Worm (Caenorhabditis elegans) whole organism, L4 larva: ENCODE measurements around the gene act-2.

Experiments
- D1046.2 ChIP-seq: fragments of 200-800 bp; sonication (Bioruptor generic); IDR thresholded peaks from 2 replicates; pipeline ENCODE4 v1.3.6; 2022; ENCODE audit warnings: missing genetic modification characterization, missing compliant biosample characterization
- F10B5.3 ChIP-seq: sonication (generic microtip); optimal IDR thresholded peaks from 2 replicates; lab custom pipeline; 2016; ENCODE audit warnings: mild to moderate bottlenecking, missing genetic modification characterization, missing compliant biosample characterization
- F37D6.2 ChIP-seq: sonication (generic microtip); optimal IDR thresholded peaks from 2 replicates; lab custom pipeline; 2016; ENCODE audit warnings: mild to moderate bottlenecking, missing genetic modification characterization, missing compliant biosample characterization
- Y5F2A.4 ChIP-seq: fragments of 200-800 bp; sonication (Bioruptor generic); optimal IDR thresholded peaks from 2 replicates; lab custom pipeline; 2018; ENCODE audit warnings: mild to moderate bottlenecking, missing genetic modification characterization, missing compliant biosample characterization
- aha-1 ChIP-seq: fragments of 150-350 bp; peaks from one replicate; lab custom pipeline; 2014; ENCODE audit warnings: missing biosample characterization, missing genetic modification characterization
- ama-1 ChIP-seq: fragments of 150-350 bp; optimal IDR thresholded peaks from 2 replicates; lab custom pipeline; 2014; ENCODE audit warnings: inconsistent platforms, mixed read lengths
- ceh-82 ChIP-seq: sonication (generic microtip); optimal IDR thresholded peaks from 2 replicates; lab custom pipeline; 2017; ENCODE audit warnings: missing biosample characterization, missing genetic modification characterization
- daf-16 ChIP-seq, 3 experiments: sonication (generic microtip); optimal IDR thresholded peaks; 2 replicates each; lab custom pipeline; 2016 to 2017; ENCODE audit warnings: missing genetic modification characterization in 3 of 3, missing genetic modification reagents in 3 of 3, mild to moderate bottlenecking in 2 of 3, missing compliant biosample characterization in 2 of 3, missing biosample characterization in 1 of 3, moderate library complexity in 1 of 3
- duxl-1 ChIP-seq: sonication (generic microtip); optimal IDR thresholded peaks from 2 replicates; lab custom pipeline; 2016; ENCODE audit warnings: mild to moderate bottlenecking, missing genetic modification characterization, moderate library complexity, missing compliant biosample characterization; ENCODE audit not compliant: poor library complexity
- hlh-11 ChIP-seq: fragments of 200-800 bp; sonication (Bioruptor generic); optimal IDR thresholded peaks from 2 replicates; lab custom pipeline; 2018; ENCODE audit warnings: mild to moderate bottlenecking, missing genetic modification characterization, missing compliant biosample characterization
- lim-7 ChIP-seq: fragments of 200-800 bp; sonication (Bioruptor generic); IDR thresholded peaks from 2 replicates; pipeline ENCODE4 v1.3.6; 2022; ENCODE audit warnings: missing genetic modification characterization, missing compliant biosample characterization
- lin-15B ChIP-seq: fragments of 150-350 bp; sonication (generic microtip); optimal IDR thresholded peaks from 3 replicates; lab custom pipeline; 2014; ENCODE audit warnings: missing biosample characterization, missing genetic modification characterization
- lin-29 ChIP-seq: fragments of 200-800 bp; sonication (Bioruptor generic); IDR thresholded peaks from 2 replicates; pipeline ENCODE4 v1.3.6; 2022; ENCODE audit warnings: missing genetic modification reagents, missing genetic modification characterization, missing compliant biosample characterization
- lir-3 ChIP-seq: sonication (generic microtip); optimal IDR thresholded peaks from 2 replicates; lab custom pipeline; 2016; ENCODE audit warnings: mild to moderate bottlenecking, missing genetic modification characterization, missing compliant biosample characterization
- lsy-2 ChIP-seq, 2 experiments: fragments of 150-350 bp in 1 of 2; sonication (generic microtip) in 1 of 2; optimal IDR thresholded peaks; 2 replicates each; lab custom pipeline; 2014 to 2017; ENCODE audit warnings: missing biosample characterization in 2 of 2, missing genetic modification characterization in 2 of 2
- madf-5 ChIP-seq, 2 experiments: fragments of 200-800 bp; sonication (Bioruptor generic); IDR thresholded peaks; 2 replicates each; pipeline ENCODE4 v1.3.6; 2022; ENCODE audit warnings: missing compliant biosample characterization in 2 of 2, missing genetic modification characterization in 2 of 2
- mdt-29 ChIP-seq: fragments of 200-800 bp; sonication (Bioruptor generic); IDR thresholded peaks from 2 replicates; pipeline ENCODE4 v1.3.6; 2022; ENCODE audit warnings: missing genetic modification reagents, missing genetic modification characterization, missing compliant biosample characterization
- nhr-11 ChIP-seq: fragments of 150-350 bp; optimal IDR thresholded peaks from 2 replicates; lab custom pipeline; 2014; ENCODE audit warnings: missing biosample characterization, missing genetic modification characterization
- nhr-25 ChIP-seq: sonication (generic microtip); optimal IDR thresholded peaks from 2 replicates; lab custom pipeline; 2017; ENCODE audit warnings: missing genetic modification characterization, mild to moderate bottlenecking, missing compliant biosample characterization, antibody characterized with exemption, moderate library complexity, borderline replicate concordance; ENCODE audit not compliant: insufficient read depth
- nhr-28 ChIP-seq: fragments of 150-350 bp; optimal IDR thresholded peaks from 2 replicates; lab custom pipeline; 2014; ENCODE audit warnings: missing biosample characterization, missing genetic modification characterization
- nhr-42 ChIP-seq: fragments of 200-800 bp; sonication (Bioruptor generic); IDR thresholded peaks from 2 replicates; pipeline ENCODE4 v1.3.6; 2022; ENCODE audit warnings: missing genetic modification characterization, missing compliant biosample characterization
- nhr-48 ChIP-seq: sonication (generic microtip); optimal IDR thresholded peaks from 2 replicates; lab custom pipeline; 2016; ENCODE audit warnings: mild to moderate bottlenecking, missing genetic modification characterization, missing compliant biosample characterization
- nhr-6 ChIP-seq: fragments of 150-350 bp; optimal IDR thresholded peaks from 2 replicates; lab custom pipeline; 2014; ENCODE audit warnings: missing biosample characterization, missing genetic modification characterization
- nhr-76 ChIP-seq: fragments of 150-350 bp; optimal IDR thresholded peaks from 2 replicates; lab custom pipeline; 2014; ENCODE audit warnings: missing biosample characterization, missing genetic modification characterization
- nhr-77 ChIP-seq: fragments of 150-350 bp; optimal IDR thresholded peaks from 2 replicates; lab custom pipeline; 2014; ENCODE audit warnings: missing biosample characterization, missing genetic modification characterization
- pqm-1 ChIP-seq: sonication (generic microtip); optimal IDR thresholded peaks from 2 replicates; lab custom pipeline; 2017; ENCODE audit warnings: missing biosample characterization, missing genetic modification characterization
- rbr-2 ChIP-seq: sonication (generic microtip); optimal IDR thresholded peaks from 2 replicates; lab custom pipeline; 2016; ENCODE audit warnings: missing genotype, missing genetic modification characterization, missing compliant biosample characterization
- saeg-2 ChIP-seq: fragments of 200-800 bp; sonication (Bioruptor generic); IDR thresholded peaks from 2 replicates; pipeline ENCODE4 v1.3.6; 2022; ENCODE audit warnings: missing genetic modification reagents, missing genetic modification characterization, missing compliant biosample characterization
- set-16 ChIP-seq: fragments of 200-800 bp; sonication (Bioruptor generic); IDR thresholded peaks from 2 replicates; pipeline ENCODE4 v1.3.6; 2022; ENCODE audit warnings: missing genetic modification reagents, missing genetic modification characterization, missing compliant biosample characterization
- snpc-1.2 ChIP-seq: fragments of 200-800 bp; sonication (Bioruptor generic); IDR thresholded peaks from 2 replicates; pipeline ENCODE4 v1.3.6; 2022; ENCODE audit warnings: missing genetic modification reagents, missing genetic modification characterization, missing compliant biosample characterization
- spr-1 ChIP-seq: sonication (generic microtip); optimal IDR thresholded peaks from 2 replicates; lab custom pipeline; 2016; ENCODE audit warnings: mild to moderate bottlenecking, missing genetic modification characterization, missing compliant biosample characterization
- spr-3 ChIP-seq: fragments of 200-800 bp; sonication (Bioruptor generic); optimal IDR thresholded peaks from 2 replicates; lab custom pipeline; 2018; ENCODE audit warnings: mild to moderate bottlenecking, missing genetic modification characterization, missing compliant biosample characterization
- tag-97 ChIP-seq: fragments of 200-800 bp; sonication (Bioruptor generic); IDR thresholded peaks from 2 replicates; pipeline ENCODE4 v1.3.6; 2022; ENCODE audit warnings: missing genetic modification characterization, missing compliant biosample characterization
- unc-39 ChIP-seq: sonication (generic microtip); optimal IDR thresholded peaks from 2 replicates; lab custom pipeline; 2017; ENCODE audit warnings: missing biosample characterization, missing genetic modification characterization
- unc-62 ChIP-seq, 3 experiments: fragments of 150-350 bp in 1 of 3; sonication (generic microtip); optimal IDR thresholded peaks in 2 of 3; peaks in 1 of 3; 1 replicate in 1 of 3; 2 replicates in 2 of 3; lab custom pipeline; 2014 to 2017; ENCODE audit warnings: missing biosample characterization in 3 of 3, missing genetic modification characterization in 3 of 3, missing genetic modification reagents in 3 of 3, missing genotype in 1 of 3
- zag-1 ChIP-seq: fragments of 150-350 bp; optimal IDR thresholded peaks from 2 replicates; lab custom pipeline; 2014; ENCODE audit warnings: missing biosample characterization, missing genetic modification characterization
- zfp-2 ChIP-seq: sonication (generic microtip); optimal IDR thresholded peaks from 2 replicates; lab custom pipeline; 2016; ENCODE audit warnings: mild to moderate bottlenecking, missing genetic modification characterization, missing compliant biosample characterization
- zfp-3 ChIP-seq: fragments of 200-800 bp; sonication (Bioruptor generic); conservative IDR thresholded peaks from 2 replicates; pipeline ENCODE4 v1.3.6; 2022; ENCODE audit warnings: missing genetic modification reagents, missing genetic modification characterization, missing compliant biosample characterization
- ztf-11 ChIP-seq: fragments of 150-350 bp; optimal IDR thresholded peaks from 2 replicates; lab custom pipeline; 2014; ENCODE audit warnings: missing biosample characterization, missing genetic modification characterization

act-2 gene

ce11 chrV:11069277-11069676 is 8.7 kb downstream of the act-2 start, which contains the start of gene T04C12.8 (continued):
- TF ChIP-seq zfp-3 (no peak), set-16 (GFP tag; lab: Robert Waterston, UW) (no peak), nhr-11 (tag; lab: Kevin White, UChicago) (no peak), ama-1 (no peak), lsy-2 (tag; optimal IDR thresholded peaks at IDR 0.05; lab: Kevin White, UChicago) (peak in 1 of 2 experiments; percentile 53), nhr-6 (no peak), nhr-48 (tag; lab: Kevin White, UChicago) (peak; percentile 21), nhr-76 (no peak), lin-29 (GFP tag; lab: Robert Waterston, UW) (no peak), mdt-29 (GFP tag; lab: Robert Waterston, UW) (no peak), nhr-25 (tag; lab: Kevin White, UChicago) (no peak), tag-97 (GFP tag; lab: Robert Waterston, UW) (no peak), nhr-77 (tag; lab: Kevin White, UChicago) (peak; percentile 92), lir-3 (tag; lab: Kevin White, UChicago) (no peak), snpc-1.2 (no peak), zfp-2 (tag; lab: Kevin White, UChicago) (no peak), spr-3 (GFP tag; lab: Kevin White, UChicago) (no peak), pqm-1 (tag; lab: Kevin White, UChicago) (peak; percentile 94), saeg-2 (GFP tag; lab: Robert Waterston, UW) (peak; percentile 65; the same call in 1 of the 2 replicates), Y5F2A.4 (GFP tag; lab: Kevin White, UChicago) (no peak), F10B5.3 (no peak), hlh-11 (peak; percentile 91), ztf-11 (no peak), spr-1 (no peak), nhr-28 (tag; lab: Kevin White, UChicago) (peak; percentile 86), lin-15B (tag; lab: Kevin White, UChicago) (no peak)

- TF ChIP-seq F37D6.2 (tag; lab: Kevin White, UChicago) (no peak), unc-39 (tag; lab: Kevin White, UChicago) (no peak), pqm-1 (tag; lab: Kevin White, UChicago) (no peak), lim-7 (GFP tag; lab: Robert Waterston, UW) (no peak), zag-1 (no peak), nhr-42 (GFP tag; lab: Robert Waterston, UW) (no peak), ceh-82 (tag; lab: Kevin White, UChicago) (no peak), madf-5 (GFP tag; IDR thresholded peaks at IDR 0.05; lab: Robert Waterston, UW) (no peak), duxl-1 (no peak), rbr-2 (tag; lab: Kevin White, UChicago) (no peak)
Observed at ce11 chrV:11065513-11065912, 12.4 kb downstream of the act-2 start, which contains the start of gene nlp-80. nlp-80 (minus strand) TSS chrV:11065613.

- no peak for TF ChIP-seq lsy-2 (tag; optimal IDR thresholded peaks at IDR 0.05; lab: Kevin White, UChicago)
- TF ChIP-seq unc-62 (GFP tag; optimal IDR thresholded peaks at IDR 0.05 in 1 of 2; lab: Kevin White, UChicago): peak in 1 of 2 experiments; percentile 4
- TF ChIP-seq unc-62 (tag; optimal IDR thresholded peaks at IDR 0.05; lab: Kevin White, UChicago): no peak
- TF ChIP-seq daf-16 (GFP tag; optimal IDR thresholded peaks at IDR 0.05; lab: Kevin White, UChicago): no peak
- TF ChIP-seq daf-16 (tag; optimal IDR thresholded peaks at IDR 0.05; lab: Kevin White, UChicago): no peak
- TF ChIP-seq aha-1 (tag; lab: Kevin White, UChicago): peak; percentile 23
- TF ChIP-seq D1046.2: no peak
Observed at ce11 chrV:11063115-11063514, 14.8 kb downstream of the act-2 start, which contains the start of gene T04C12.9. T04C12.9 (minus strand) TSS chrV:11063215.
